Worm (Caenorhabditis elegans): ENCODE results near the gene ckk-1.

DNA sequence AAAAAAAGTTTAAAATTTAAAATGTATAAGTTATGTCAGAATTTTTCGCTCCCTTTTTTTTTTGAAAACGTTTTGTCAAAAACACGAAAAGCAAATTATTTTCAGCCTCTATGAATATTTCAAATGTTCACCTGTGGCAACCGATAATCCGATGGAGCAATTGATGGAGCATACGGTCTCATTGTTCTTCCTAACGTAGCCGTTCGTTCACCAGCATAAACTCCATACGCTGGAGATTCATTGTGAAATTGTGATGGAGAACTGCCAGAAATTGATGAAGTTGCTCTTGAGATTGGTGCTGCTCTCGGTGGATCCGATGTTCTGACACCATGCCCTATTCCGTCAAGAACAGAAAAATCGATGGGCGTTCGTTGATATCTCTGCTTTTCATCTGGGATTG, 56.5 kb downstream of the ckk-1 start:
- TF ChIP-seq flt-1 (GFP tag; IDR thresholded peaks at IDR 0.05) (no peak), ztf-29 (GFP tag; IDR thresholded peaks at IDR 0.05) (no peak), tab-1 (GFP tag; IDR thresholded peaks at IDR 0.05) (no peak), ztf-23 (GFP tag; IDR thresholded peaks at IDR 0.05) (no peak), med-1 (GFP tag; optimal IDR thresholded peaks at IDR 0.05; ENCODE audit: insufficient read depth) (no peak), T22C8.4 (GFP tag; IDR thresholded peaks at IDR 0.05) (no peak)

All from whole organism, midembryonic.